Worm (Caenorhabditis elegans): ENCODE measurements around the gene clec-40.

clec-40 gene

DNA sequence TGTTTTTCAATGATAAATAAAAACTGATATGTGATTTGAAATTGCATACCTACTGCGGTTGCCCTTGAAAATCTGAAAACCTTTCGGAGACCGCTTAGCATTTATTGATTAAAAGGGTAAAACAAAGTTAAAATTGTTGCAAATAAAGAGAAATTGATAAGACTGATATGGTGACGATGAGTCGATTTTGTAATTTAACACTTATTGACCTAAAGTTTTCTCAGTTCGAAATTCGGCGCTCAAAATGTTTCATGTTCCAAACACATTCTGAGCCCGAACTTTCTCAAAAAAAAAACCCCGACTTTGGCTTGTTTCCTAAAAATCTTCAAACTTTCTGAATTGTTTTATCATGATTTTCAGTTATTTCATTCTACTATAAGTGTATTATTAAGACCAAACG is at the start of gene clec-40:
Gene clec-40 (minus strand): TSS at position 101 of the 400 bp plus-strand sequence.
- TF ChIP-seq ztf-29 (GFP tag; IDR thresholded peaks at IDR 0.05) (no peak), klf-2 (GFP tag; conservative IDR thresholded peaks at IDR 0.05) (no peak), ztf-23 (GFP tag; IDR thresholded peaks at IDR 0.05) (no peak), med-1 (GFP tag; optimal IDR thresholded peaks at IDR 0.05; ENCODE audit: insufficient read depth) (no peak), flt-1 (GFP tag; IDR thresholded peaks at IDR 0.05) (no peak), tab-1 (GFP tag; IDR thresholded peaks at IDR 0.05) (no peak), ref-1 (GFP tag; conservative IDR thresholded peaks at IDR 0.05) (no peak), cog-1 (tag; optimal IDR thresholded peaks at IDR 0.05) (no peak), T22C8.4 (GFP tag; IDR thresholded peaks at IDR 0.05) (no peak)

DNA sequence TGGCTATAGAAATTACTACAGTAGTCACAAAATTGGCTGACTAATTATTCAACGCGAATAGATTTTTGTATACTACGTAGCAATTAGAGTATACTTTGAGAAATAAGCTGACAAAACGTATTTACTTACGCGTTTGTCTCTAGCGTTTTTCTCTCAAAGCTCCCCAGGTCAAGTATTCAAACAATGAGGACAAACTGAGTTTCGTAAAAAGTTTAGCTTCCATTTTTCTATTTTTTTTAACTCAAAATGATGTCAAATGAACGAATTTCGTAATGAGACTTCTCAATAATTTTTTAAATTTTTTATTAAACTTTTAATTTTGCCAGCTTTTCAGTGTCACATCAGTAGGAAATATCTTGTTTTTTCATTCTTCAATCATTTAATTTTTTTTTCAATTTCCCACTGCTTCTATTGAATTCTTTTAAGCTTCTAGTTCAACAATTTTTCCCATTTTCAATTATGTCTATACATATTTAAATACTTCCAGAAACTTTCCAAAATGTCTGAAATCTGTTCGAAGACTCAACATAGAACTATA is 48.0 kb upstream of the clec-40 start, which contains the start of the genes ifas-2 and fbxa-44:
Gene ifas-2 (minus strand): TSS at position 101 of the 538 bp plus-strand sequence.
Gene fbxa-44 (plus strand): TSS at position 488 of the 538 bp plus-strand sequence.
- TF ChIP-seq ztf-29 (GFP tag; IDR thresholded peaks at IDR 0.05), result no peak
- no peak for TF ChIP-seq ref-1 (GFP tag; conservative IDR thresholded peaks at IDR 0.05)
- TF ChIP-seq tab-1 (GFP tag; IDR thresholded peaks at IDR 0.05), result no peak
- no peak for TF ChIP-seq flt-1 (GFP tag; IDR thresholded peaks at IDR 0.05)
- no peak for TF ChIP-seq ztf-23 (GFP tag; IDR thresholded peaks at IDR 0.05)
- TF ChIP-seq cog-1 (tag; optimal IDR thresholded peaks at IDR 0.05), result no peak
- no peak for TF ChIP-seq T22C8.4 (GFP tag; IDR thresholded peaks at IDR 0.05)
- TF ChIP-seq med-1 (GFP tag; optimal IDR thresholded peaks at IDR 0.05; ENCODE audit: insufficient read depth), result no peak
- TF ChIP-seq klf-2 (GFP tag; conservative IDR thresholded peaks at IDR 0.05), result no peak

DNA sequence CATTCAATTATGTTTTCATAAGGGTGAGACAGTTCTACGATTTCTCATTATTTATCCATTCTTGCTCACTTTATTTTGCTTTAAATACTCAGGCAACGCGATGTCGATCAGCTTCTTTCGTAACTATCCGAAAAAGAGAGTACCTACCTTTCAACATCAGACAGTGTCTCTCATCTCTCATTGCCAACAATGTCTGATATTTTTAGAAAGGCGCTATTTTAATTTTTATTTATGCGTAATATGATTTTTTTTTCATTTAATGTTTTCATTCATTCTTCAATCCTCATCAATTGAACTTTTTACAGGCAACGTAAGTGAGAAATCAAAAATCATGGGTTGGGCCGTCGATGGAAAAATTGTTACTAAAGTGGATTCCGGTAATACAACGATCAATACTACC is 43.9 kb upstream of the clec-40 start, which contains the start of gene F09C6.13:
Gene F09C6.13 (plus strand): TSS at position 301 of the 400 bp plus-strand sequence.
- TF ChIP-seq med-1 (GFP tag; optimal IDR thresholded peaks at IDR 0.05; ENCODE audit: insufficient read depth), result no peak
- no peak for TF ChIP-seq ztf-29 (GFP tag; IDR thresholded peaks at IDR 0.05)
- no peak for TF ChIP-seq ref-1 (GFP tag; conservative IDR thresholded peaks at IDR 0.05)

DNA sequence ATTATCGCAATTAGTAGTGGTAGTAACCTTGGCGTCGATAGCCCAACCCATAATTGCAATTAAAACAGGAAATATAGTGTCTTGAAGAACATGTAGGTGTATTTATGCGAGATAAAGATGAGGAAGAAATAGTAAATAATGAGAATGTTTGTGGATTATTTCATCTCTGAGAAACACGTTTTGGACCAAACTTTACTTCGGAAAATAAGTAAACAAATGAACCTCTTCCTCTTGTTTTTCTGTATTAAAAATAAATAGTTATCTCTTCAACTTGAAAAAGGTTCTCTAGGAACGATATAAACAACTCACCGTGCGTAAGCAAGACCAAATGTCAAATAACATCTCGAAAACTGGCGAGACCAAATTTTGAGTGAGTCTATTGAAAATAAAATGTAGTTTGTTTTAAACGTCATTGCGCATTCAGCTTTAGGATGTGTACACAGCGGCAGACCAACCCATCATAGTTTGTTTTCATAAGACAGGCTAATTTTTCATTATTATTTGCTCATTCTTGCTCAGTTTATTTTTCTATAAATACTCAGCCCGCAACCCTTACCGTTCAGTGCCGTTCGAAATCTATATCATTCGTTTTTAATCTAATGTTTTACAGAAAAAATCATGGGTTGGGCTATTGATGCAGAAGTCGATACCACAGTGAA is 41.5 kb upstream of the clec-40 start, which contains the start of the genes F09C6.11 and F09C6.12:
Gene F09C6.11 (minus strand): TSS at position 51 of the 659 bp plus-strand sequence.
Gene F09C6.12 (plus strand): TSS at position 609 of the 659 bp plus-strand sequence.
- no peak for TF ChIP-seq cog-1 (tag; optimal IDR thresholded peaks at IDR 0.05)
- no peak for TF ChIP-seq ref-1 (GFP tag; conservative IDR thresholded peaks at IDR 0.05)
- no peak for TF ChIP-seq ztf-23 (GFP tag; IDR thresholded peaks at IDR 0.05)
- TF ChIP-seq med-1 (GFP tag; optimal IDR thresholded peaks at IDR 0.05; ENCODE audit: insufficient read depth), result no peak
- no peak for TF ChIP-seq ztf-29 (GFP tag; IDR thresholded peaks at IDR 0.05)
- TF ChIP-seq klf-2 (GFP tag; conservative IDR thresholded peaks at IDR 0.05), result no peak
- TF ChIP-seq tab-1 (GFP tag; IDR thresholded peaks at IDR 0.05), result no peak
- TF ChIP-seq T22C8.4 (GFP tag; IDR thresholded peaks at IDR 0.05), result no peak
- TF ChIP-seq flt-1 (GFP tag; IDR thresholded peaks at IDR 0.05), result no peak

DNA sequence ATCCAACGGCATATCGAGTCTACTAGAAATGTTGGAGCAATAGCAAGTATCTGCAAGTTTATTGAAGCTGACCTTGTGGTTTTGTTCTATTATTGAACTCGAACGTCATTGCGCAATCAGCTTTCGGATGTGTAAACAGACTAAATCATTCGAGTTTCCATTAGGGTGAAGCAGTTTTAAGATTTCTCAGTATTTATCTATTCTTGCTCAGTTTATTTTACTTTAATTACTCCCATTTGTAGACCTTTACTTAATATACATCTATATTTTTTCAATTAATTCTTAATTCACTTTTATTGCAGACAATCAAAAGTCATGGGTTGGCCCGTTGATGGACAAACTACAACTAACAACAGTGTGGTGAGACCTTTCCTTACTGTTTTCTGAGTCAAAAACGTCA is 39.8 kb upstream of the clec-40 start, which contains the start of gene F09C6.14:
Gene F09C6.14 (plus strand): TSS at position 301 of the 400 bp plus-strand sequence.
- TF ChIP-seq med-1 (GFP tag; optimal IDR thresholded peaks at IDR 0.05; ENCODE audit: insufficient read depth) (no peak), T22C8.4 (GFP tag; IDR thresholded peaks at IDR 0.05) (no peak)

DNA sequence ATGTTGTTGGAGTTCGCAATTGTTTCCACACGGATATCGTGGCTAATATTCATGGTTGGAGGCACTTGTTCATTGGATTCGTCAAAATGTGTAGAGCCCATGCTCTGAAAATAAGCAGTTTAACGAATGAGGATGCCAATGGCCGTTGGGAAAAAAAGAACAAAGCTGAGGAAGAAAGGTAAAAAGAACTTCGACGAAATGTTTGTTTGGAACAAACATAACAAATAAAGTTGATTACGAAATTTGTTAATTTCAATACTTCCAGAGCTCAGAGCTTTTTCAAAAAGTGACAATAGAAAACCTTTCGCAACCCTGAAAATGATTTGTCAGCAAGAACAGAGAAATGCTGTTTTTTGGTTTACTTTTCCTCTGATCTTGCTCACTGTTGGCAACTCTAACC is 39.2 kb upstream of the clec-40 start, which contains the start of gene F09C6.3:
Gene F09C6.3 (minus strand): TSS at position 101 of the 400 bp plus-strand sequence.
- TF ChIP-seq med-1 (GFP tag; optimal IDR thresholded peaks at IDR 0.05; ENCODE audit: insufficient read depth) (no peak), tab-1 (GFP tag; IDR thresholded peaks at IDR 0.05) (no peak), T22C8.4 (GFP tag; IDR thresholded peaks at IDR 0.05) (no peak), cog-1 (tag; optimal IDR thresholded peaks at IDR 0.05) (no peak)

DNA sequence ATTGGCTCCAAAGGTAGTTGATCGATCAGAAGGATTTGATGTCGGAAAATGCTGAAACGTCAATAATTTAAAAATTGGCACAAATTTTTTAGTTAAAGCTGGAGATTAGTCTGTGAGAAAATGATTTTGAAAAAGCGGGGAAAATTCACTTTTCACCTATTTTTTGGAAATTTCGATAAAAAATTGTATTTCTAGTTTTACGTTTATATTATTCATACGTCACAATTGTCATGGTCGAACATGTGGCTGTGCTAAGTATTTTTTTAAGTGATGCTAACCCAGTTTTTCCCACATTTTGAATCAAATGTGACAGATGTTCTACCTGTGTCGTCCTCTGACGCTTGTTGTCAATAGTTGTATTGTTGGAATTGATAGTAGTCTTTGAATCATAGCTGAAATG is 38.7 kb upstream of the clec-40 start:
- TF ChIP-seq ztf-29 (GFP tag; IDR thresholded peaks at IDR 0.05) (no peak), med-1 (GFP tag; optimal IDR thresholded peaks at IDR 0.05; ENCODE audit: insufficient read depth) (no peak), cog-1 (tag; optimal IDR thresholded peaks at IDR 0.05) (no peak)

DNA sequence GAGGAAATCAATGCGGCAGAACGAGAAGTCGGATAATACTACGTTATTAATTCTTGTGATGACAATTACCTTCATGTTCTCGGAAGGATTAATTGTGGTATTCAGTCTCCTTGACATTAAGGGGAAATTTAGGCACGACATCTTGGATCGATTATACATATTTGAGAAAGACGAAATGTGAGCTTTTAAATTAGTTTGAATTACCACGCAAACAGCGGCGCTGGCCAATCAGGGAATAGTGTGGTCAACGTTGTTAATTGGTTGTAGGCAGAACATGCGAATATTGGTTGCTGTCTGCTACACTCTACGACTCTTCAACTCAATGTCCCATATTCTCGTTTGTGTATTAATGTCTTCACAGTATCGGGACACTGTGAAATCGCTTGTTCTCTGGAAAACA is 34.1 kb upstream of the clec-40 start, which contains the start of gene F49A5.10:
Gene F49A5.10 (plus strand): TSS at position 301 of the 400 bp plus-strand sequence.
- TF ChIP-seq klf-2 (GFP tag; conservative IDR thresholded peaks at IDR 0.05) (no peak), flt-1 (GFP tag; IDR thresholded peaks at IDR 0.05) (no peak), T22C8.4 (GFP tag; IDR thresholded peaks at IDR 0.05) (no peak), ztf-23 (GFP tag; IDR thresholded peaks at IDR 0.05) (no peak), cog-1 (tag; optimal IDR thresholded peaks at IDR 0.05) (no peak), ref-1 (GFP tag; conservative IDR thresholded peaks at IDR 0.05) (no peak), med-1 (GFP tag; optimal IDR thresholded peaks at IDR 0.05; ENCODE audit: insufficient read depth) (no peak), ztf-29 (GFP tag; IDR thresholded peaks at IDR 0.05) (no peak), tab-1 (GFP tag; IDR thresholded peaks at IDR 0.05) (no peak)

DNA sequence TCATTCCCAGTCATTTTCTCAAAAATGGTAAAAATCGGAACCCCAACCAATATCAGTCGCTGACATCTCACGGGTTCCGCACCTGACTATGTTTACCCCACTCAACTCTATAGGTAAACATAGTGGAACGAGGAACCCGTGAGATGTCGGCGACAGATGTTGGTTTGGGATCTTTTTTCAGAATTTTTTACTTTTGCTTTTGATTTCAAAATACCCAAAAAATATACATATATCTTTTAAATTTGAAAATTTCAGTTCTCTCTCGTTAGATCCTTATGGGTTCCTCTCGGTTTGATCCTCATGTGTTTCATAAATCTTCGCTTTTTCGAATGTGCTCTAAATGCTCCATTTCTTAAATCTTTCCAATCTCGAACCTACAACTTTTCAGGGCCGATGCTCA is 32.8 kb upstream of the clec-40 start, which contains the start of gene srw-23:
Gene srw-23 (plus strand): TSS at position 301 of the 400 bp plus-strand sequence.
- TF ChIP-seq T22C8.4 (GFP tag; IDR thresholded peaks at IDR 0.05) (no peak), med-1 (GFP tag; optimal IDR thresholded peaks at IDR 0.05; ENCODE audit: insufficient read depth) (no peak), ztf-29 (GFP tag; IDR thresholded peaks at IDR 0.05) (no peak), cog-1 (tag; optimal IDR thresholded peaks at IDR 0.05) (no peak), tab-1 (GFP tag; IDR thresholded peaks at IDR 0.05) (no peak), klf-2 (GFP tag; conservative IDR thresholded peaks at IDR 0.05) (no peak), ztf-23 (GFP tag; IDR thresholded peaks at IDR 0.05) (no peak), ref-1 (GFP tag; conservative IDR thresholded peaks at IDR 0.05) (no peak), flt-1 (GFP tag; IDR thresholded peaks at IDR 0.05) (no peak)

DNA sequence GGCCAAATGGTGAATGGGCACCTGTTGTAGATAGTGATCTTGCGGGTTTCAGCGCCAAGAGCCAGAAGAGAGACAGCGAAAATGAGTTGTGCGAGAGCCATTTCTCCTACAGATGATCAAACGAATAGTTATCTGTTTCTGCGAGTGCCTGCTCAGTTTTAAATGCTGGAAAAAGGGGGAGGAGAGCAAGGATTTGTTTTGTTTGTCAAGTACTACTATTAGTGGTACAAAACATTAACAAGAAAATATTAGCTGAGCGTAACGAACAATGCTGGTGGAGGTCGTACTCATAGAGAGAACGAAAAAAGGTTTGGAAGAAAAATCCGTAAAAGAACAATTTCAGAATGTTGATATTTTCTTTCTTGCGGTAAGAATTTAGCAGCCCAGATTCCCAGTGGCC is 30.5 kb upstream of the clec-40 start, which contains the start of gene thn-4:
Gene thn-4 (minus strand): TSS at position 101 of the 400 bp plus-strand sequence.
- TF ChIP-seq klf-2 (GFP tag; conservative IDR thresholded peaks at IDR 0.05) (no peak), ref-1 (GFP tag; conservative IDR thresholded peaks at IDR 0.05) (no peak), cog-1 (tag; optimal IDR thresholded peaks at IDR 0.05) (no peak)

All from whole organism, midembryonic.